Worm (Caenorhabditis elegans): ENCODE data around the gene K08D12.4.
A peak's percentile ranks its signal among the peaks of the same experiment; 100 is the strongest.

K08D12.4 gene

DNA sequence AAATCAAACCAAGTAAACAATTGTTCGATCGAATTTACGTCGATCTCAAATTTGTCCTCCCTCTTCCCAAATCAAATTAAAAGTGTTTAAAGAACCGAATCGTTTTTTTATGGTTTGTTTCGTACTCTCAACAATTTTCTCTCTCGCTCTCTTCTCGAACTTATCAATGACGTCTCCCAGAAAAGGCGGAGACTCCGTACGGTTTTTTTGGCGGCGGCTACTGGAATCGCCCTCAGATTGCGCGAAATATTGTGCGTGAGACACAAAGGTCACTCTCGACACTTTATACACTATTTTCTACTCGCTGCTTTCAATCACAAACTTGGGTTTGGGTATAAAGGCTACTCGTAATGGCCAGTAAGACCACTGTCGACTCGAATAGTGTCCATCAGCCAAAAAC, 13.4 kb downstream of the K08D12.4 start, which contains the start of gene epic-2:
TSS of gene epic-2 (plus strand) at position 317 of the 400 bp plus-strand sequence.
- no peak for TF ChIP-seq med-1 (GFP tag; optimal IDR thresholded peaks at IDR 0.05; ENCODE audit: insufficient read depth)
- no peak for TF ChIP-seq tab-1 (GFP tag; IDR thresholded peaks at IDR 0.05)
- TF ChIP-seq cog-1 (tag; optimal IDR thresholded peaks at IDR 0.05) = no peak
- no peak for TF ChIP-seq T22C8.4 (GFP tag; IDR thresholded peaks at IDR 0.05)
- no peak for TF ChIP-seq klf-2 (GFP tag; conservative IDR thresholded peaks at IDR 0.05)
- no peak for TF ChIP-seq flt-1 (GFP tag; IDR thresholded peaks at IDR 0.05)
- TF ChIP-seq ztf-29 (GFP tag; IDR thresholded peaks at IDR 0.05) = no peak

DNA sequence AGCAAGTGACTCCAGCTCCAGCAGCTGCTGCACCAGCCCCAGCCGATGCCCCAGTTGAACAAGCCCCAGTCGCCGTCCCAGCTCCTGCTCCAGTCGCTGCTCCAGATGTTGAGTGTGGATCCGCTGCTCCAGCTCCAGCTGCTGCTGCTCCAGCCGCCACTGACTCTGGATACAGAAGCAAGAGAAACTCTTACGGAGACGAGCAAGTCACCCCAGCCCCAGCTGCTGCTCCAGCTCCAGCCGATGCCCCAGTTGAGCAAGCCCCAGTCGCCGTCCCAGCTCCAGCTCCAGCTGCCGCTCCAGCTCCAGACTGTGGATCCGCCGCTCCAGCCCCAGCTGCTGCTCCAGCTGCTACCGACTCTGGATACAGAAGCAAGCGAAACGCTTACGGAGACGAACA, 14.5 kb downstream of the K08D12.4 start:
- TF ChIP-seq tab-1 (GFP tag; IDR thresholded peaks at IDR 0.05) (no peak), T22C8.4 (GFP tag; IDR thresholded peaks at IDR 0.05) (no peak), cog-1 (tag; optimal IDR thresholded peaks at IDR 0.05) (no peak)

DNA sequence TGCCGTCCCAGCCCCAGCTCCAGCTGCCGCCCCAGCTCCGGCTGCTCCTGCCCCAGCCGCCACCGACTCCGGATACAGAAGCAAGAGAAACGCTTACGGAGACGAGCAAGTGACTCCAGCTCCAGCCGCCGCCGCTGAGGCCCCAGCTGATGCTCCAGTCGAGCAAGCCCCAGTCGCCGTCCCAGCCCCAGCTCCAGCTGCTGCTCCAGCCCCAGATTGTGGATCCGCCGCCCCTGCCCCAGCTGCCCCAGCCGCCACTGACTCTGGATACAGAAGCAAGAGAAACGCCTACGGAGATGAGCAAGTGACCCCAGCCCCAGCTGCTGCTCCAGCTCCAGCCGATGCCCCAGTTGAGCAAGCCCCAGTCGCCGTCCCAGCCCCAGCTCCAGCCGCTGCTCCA, 15.4 kb downstream of the K08D12.4 start:
- peak; percentile 54; the same call in 1 of the 2 replicates for TF ChIP-seq klf-2 (GFP tag; conservative IDR thresholded peaks at IDR 0.05)
- TF ChIP-seq ztf-23 (GFP tag; IDR thresholded peaks at IDR 0.05) = 0 out of 2 replicates have a peak, but pooled peaks have one; percentile 32

DNA sequence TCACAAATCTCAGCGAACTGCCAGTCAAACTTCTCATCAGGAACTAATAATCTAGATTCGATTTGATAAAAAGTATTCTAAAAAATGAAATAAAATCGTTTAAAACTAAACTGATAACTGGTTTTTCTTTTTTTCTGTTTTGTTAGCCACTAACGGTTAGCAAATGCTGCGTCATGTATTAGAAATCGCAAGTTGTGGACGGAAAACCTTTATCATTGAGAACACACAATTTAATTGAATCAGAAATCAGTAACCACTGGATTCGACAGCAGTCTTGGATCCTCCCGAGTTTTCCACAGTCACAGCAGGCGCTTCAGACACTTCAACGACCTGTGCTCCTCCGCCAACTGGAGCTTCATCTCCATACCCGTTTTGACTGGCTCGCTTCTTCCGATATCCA, 15.9 kb downstream of the K08D12.4 start:
- TF ChIP-seq ztf-23 (GFP tag; IDR thresholded peaks at IDR 0.05) (no peak), flt-1 (GFP tag; IDR thresholded peaks at IDR 0.05) (no peak), ztf-29 (GFP tag; IDR thresholded peaks at IDR 0.05) (no peak), cog-1 (tag; optimal IDR thresholded peaks at IDR 0.05) (no peak), tab-1 (GFP tag; IDR thresholded peaks at IDR 0.05) (no peak), klf-2 (GFP tag; conservative IDR thresholded peaks at IDR 0.05) (no peak), T22C8.4 (GFP tag; IDR thresholded peaks at IDR 0.05) (no peak), med-1 (GFP tag; optimal IDR thresholded peaks at IDR 0.05; ENCODE audit: insufficient read depth) (no peak), ref-1 (GFP tag; conservative IDR thresholded peaks at IDR 0.05) (no peak)

DNA sequence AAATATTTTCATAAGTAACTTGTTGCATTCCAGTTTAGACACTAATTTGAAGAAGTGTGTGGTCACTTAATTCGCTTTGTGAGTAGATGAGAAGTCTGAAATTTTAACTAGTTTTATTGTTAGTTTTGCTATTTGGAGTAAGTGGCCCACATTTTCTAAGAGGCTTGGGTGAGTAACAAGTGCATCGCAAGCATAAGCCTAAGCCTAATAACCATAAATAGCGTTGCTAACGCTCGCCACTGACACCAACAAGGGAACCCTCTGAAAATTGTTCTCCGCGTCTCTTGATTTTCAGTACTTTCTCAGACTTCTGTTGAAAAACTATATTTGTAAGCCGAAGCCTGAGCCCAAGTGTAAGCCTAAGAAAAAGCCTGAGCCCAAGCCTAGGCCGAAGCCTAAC, 17.2 kb downstream of the K08D12.4 start, which contains the start of gene epic-3:
TSS of gene epic-3 (minus strand) at position 101 of the 400 bp plus-strand sequence.
- no peak for TF ChIP-seq flt-1 (GFP tag; IDR thresholded peaks at IDR 0.05)
- no peak for TF ChIP-seq med-1 (GFP tag; optimal IDR thresholded peaks at IDR 0.05; ENCODE audit: insufficient read depth)
- no peak for TF ChIP-seq cog-1 (tag; optimal IDR thresholded peaks at IDR 0.05)
- TF ChIP-seq ztf-23 (GFP tag; IDR thresholded peaks at IDR 0.05) = no peak
- TF ChIP-seq klf-2 (GFP tag; conservative IDR thresholded peaks at IDR 0.05) = no peak
- TF ChIP-seq T22C8.4 (GFP tag; IDR thresholded peaks at IDR 0.05) = no peak
- no peak for TF ChIP-seq ztf-29 (GFP tag; IDR thresholded peaks at IDR 0.05)
- no peak for TF ChIP-seq ref-1 (GFP tag; conservative IDR thresholded peaks at IDR 0.05)
- TF ChIP-seq tab-1 (GFP tag; IDR thresholded peaks at IDR 0.05) = no peak

DNA sequence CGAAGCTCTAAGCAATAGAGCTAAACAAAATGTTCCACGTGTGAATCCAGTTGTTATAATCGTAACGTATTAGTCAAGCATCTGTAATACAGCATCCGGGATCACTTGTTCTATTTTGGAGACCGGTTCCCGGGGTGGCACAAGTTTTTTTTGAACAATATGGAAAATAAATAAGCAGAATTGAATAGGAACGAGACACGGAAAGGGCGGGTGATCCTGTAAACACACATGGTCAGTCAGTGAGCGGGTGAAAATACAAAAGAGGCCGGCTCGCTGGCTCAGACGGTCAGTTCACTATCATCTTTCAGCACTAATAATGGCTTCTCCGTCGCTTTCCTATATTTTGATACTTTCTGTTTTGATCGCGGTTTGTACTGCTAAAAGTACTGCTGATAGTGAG, 18.8 kb downstream of the K08D12.4 start, which contains the start of gene K08D12.8:
TSS of gene K08D12.8 (plus strand) at position 301 of the 400 bp plus-strand sequence.
- TF ChIP-seq med-1 (GFP tag; optimal IDR thresholded peaks at IDR 0.05; ENCODE audit: insufficient read depth) = no peak
- TF ChIP-seq T22C8.4 (GFP tag; IDR thresholded peaks at IDR 0.05) = no peak
- TF ChIP-seq klf-2 (GFP tag; conservative IDR thresholded peaks at IDR 0.05) = no peak
- TF ChIP-seq ztf-23 (GFP tag; IDR thresholded peaks at IDR 0.05) = no peak
- no peak for TF ChIP-seq ztf-29 (GFP tag; IDR thresholded peaks at IDR 0.05)

DNA sequence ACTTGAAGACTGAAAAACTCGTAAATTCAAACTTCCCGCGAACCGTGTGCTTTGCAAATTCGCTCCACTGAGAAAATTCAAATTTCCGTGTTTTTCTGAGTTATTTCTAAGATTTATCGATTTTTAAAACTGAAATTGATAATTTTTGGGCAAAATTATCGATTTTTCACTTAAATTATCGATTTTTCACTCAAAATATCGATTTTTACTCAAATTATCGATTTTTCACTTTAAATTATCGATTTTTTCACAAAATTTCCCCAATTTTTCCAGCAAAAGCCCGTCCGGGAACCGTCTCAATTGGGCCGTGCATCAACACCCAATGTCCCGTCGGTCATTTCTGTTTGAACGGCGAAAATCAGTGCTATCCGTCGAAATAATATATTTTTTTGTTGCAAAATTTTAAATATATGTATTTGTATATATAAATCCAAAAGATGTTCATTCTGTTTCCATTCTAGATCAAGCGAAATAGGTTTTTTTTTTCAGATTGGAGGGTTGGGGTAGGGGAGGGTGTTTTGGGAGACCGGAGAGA, 20.5 kb downstream of the K08D12.4 start:
- TF ChIP-seq ref-1 (GFP tag; conservative IDR thresholded peaks at IDR 0.05) = no peak
- TF ChIP-seq T22C8.4 (GFP tag; IDR thresholded peaks at IDR 0.05) = peak; percentile 92
- TF ChIP-seq tab-1 (GFP tag; IDR thresholded peaks at IDR 0.05) = no peak
- TF ChIP-seq flt-1 (GFP tag; IDR thresholded peaks at IDR 0.05) = no peak

DNA sequence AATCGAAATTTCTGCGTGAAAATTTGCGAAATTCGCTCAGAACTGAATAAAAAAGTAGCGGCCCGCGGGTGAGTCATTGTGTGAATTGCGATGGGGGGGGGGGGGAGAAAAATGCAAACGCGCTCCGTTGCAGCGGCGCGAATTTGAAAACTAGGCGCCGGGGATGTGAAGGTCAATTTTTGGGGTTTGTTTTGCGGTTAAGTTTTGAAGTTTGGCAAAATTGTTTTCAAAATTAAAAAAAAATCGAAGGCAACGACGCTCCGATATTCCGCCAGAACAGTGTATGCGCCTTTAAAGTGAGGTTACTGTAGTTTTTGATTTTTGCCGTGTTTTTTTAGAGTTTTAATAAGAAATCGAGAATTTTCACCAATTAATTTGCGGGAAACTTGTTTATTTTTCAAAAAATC, 31.2 kb downstream of the K08D12.4 start:
- TF ChIP-seq klf-2 (GFP tag; conservative IDR thresholded peaks at IDR 0.05) = no peak
- no peak for TF ChIP-seq ref-1 (GFP tag; conservative IDR thresholded peaks at IDR 0.05)
- no peak for TF ChIP-seq ztf-29 (GFP tag; IDR thresholded peaks at IDR 0.05)
- TF ChIP-seq T22C8.4 (GFP tag; IDR thresholded peaks at IDR 0.05) = no peak
- TF ChIP-seq cog-1 (tag; optimal IDR thresholded peaks at IDR 0.05) = no peak
- TF ChIP-seq ztf-23 (GFP tag; IDR thresholded peaks at IDR 0.05) = no peak
- no peak for TF ChIP-seq tab-1 (GFP tag; IDR thresholded peaks at IDR 0.05)
- no peak for TF ChIP-seq med-1 (GFP tag; optimal IDR thresholded peaks at IDR 0.05; ENCODE audit: insufficient read depth)
- no peak for TF ChIP-seq flt-1 (GFP tag; IDR thresholded peaks at IDR 0.05)

DNA sequence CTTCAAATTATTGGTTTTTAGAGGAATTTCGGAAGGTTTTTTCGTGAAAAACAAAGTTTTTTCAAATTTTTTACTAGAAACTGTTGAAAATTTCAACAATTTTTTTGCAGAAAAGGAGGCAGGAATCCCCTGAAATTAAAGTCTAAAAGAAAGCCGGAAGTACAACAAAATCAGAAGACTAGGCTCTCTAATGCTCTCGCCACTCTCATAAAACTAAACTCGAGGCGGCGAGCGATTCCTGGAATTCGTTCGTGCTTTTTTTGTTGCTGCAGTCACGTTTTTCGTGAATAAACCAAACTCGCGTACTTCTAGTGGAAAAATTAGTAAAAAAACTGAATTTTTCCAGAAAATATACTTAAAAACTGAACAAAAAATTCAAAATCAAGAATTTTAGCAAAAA, 31.8 kb downstream of the K08D12.4 start:
- no peak for TF ChIP-seq ztf-23 (GFP tag; IDR thresholded peaks at IDR 0.05)
- TF ChIP-seq flt-1 (GFP tag; IDR thresholded peaks at IDR 0.05) = no peak
- no peak for TF ChIP-seq cog-1 (tag; optimal IDR thresholded peaks at IDR 0.05)
- TF ChIP-seq med-1 (GFP tag; optimal IDR thresholded peaks at IDR 0.05; ENCODE audit: insufficient read depth) = no peak
- TF ChIP-seq T22C8.4 (GFP tag; IDR thresholded peaks at IDR 0.05) = no peak
- TF ChIP-seq ztf-29 (GFP tag; IDR thresholded peaks at IDR 0.05) = no peak
- TF ChIP-seq tab-1 (GFP tag; IDR thresholded peaks at IDR 0.05) = no peak
- TF ChIP-seq klf-2 (GFP tag; conservative IDR thresholded peaks at IDR 0.05) = no peak

DNA sequence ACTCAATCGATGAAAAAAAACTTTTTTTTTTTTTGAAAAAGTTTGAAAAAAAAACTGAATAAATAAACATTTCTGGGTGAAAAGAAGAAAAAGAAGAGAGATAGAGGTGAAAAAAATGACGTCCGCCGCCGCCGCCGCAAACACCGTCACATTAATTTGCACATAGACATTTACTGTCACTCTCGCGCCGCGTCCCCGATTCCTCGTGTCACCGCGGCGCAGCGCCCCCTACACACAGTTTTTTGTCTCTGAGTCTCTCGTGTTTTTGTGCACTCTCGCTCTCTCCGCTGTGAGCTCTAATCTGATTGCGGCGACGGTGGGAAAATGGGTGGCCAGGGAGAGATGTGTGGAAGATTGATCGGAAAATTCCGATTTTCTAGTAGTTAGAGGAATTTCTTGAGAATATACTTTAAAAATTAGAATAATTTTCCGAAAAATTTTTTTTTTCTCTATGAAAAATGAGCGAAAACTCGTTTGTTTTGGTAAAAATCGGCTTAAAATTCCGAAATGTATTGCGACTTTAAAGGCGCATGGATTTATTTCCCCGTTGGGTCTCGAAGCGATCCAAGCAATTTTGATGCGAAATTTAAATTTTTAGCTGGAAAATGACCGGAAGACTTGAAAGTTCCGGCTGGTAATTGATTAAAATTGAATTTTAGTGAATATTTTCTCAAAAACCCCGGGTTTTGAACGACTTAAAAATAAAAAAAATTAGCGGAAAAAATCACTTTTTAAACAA, 32.4 kb downstream of the K08D12.4 start:
- TF ChIP-seq klf-2 (GFP tag; conservative IDR thresholded peaks at IDR 0.05) (no peak), flt-1 (GFP tag; IDR thresholded peaks at IDR 0.05) (no peak)

Data from whole organism, midembryonic.